Fruit fly (Drosophila melanogaster): ENCODE measurements around the gene CG12065.

Gene CG12065

DNA sequence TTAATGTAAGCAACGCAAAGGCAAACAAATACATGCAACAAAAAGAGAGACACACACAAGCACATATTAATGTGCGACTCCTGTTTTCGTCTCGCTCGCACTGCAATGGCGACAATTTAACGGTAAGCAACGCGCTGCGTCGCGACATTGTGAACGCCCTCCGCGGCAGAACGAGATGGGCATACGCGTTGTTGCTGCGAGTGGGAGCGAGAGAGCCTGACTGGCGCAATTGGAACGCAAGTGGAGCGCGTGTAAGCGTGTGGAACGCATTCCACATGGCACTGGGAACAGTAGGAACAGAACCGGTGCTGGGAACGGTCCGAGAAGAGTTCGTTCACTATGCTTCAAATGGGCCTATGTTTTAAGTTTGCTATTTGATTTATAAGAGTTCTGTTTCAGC is 50.8 kb downstream of the CG12065 start (continued):
- TF ChIP-seq Fer2 (tag; optimal IDR thresholded peaks at IDR 0.05) (no peak), CG6654 (GFP tag; optimal IDR thresholded peaks at IDR 0.05) (no peak), zfh1 (GFP tag; IDR thresholded peaks at IDR 0.05) (no peak), sima (GFP tag; optimal IDR thresholded peaks at IDR 0.05) (no peak), lilli (GFP tag; optimal IDR thresholded peaks at IDR 0.05) (no peak), zfh2 (GFP tag; optimal IDR thresholded peaks at IDR 0.05) (no peak), CG14860 (GFP tag; IDR thresholded peaks at IDR 0.05; ENCODE audit: partially characterized antibody) (no peak), CG7839 (tag; optimal IDR thresholded peaks at IDR 0.05) (no peak), CoRest (tag; optimal IDR thresholded peaks at IDR 0.05) (peak; percentile 76), lov (optimal IDR thresholded peaks at IDR 0.05) (no peak), lov (GFP tag; IDR thresholded peaks at IDR 0.05) (no peak), Hmr (GFP tag; optimal IDR thresholded peaks at IDR 0.05) (no peak), CG10462 (GFP tag; optimal IDR thresholded peaks at IDR 0.05) (peak; percentile 11), MBD-R2 (GFP tag; IDR thresholded peaks at IDR 0.05) (no peak), cad (GFP tag; optimal IDR thresholded peaks at IDR 0.05) (no peak), wdn (GFP tag; IDR thresholded peaks at IDR 0.05) (no peak), CG14050 (GFP tag; IDR thresholded peaks at IDR 0.05) (no peak), CG13424 (tag; optimal IDR thresholded peaks at IDR 0.05) (no peak), lbe (GFP tag; optimal IDR thresholded peaks at IDR 0.05) (no peak), CG42726 (GFP tag; IDR thresholded peaks at IDR 0.05; ENCODE audit: partially characterized antibody) (0 out of 2 replicates have a peak, but pooled peaks have one; percentile 55), Atf-2 (GFP tag; optimal IDR thresholded peaks at IDR 0.05) (no peak), lola (GFP tag; optimal IDR thresholded peaks at IDR 0.05) (no peak), sqz (GFP tag; optimal IDR thresholded peaks at IDR 0.05) (peak; percentile 10), CG13624 (GFP tag; optimal IDR thresholded peaks at IDR 0.05) (peak; percentile 31), CG4854 (GFP tag; optimal IDR thresholded peaks at IDR 0.05) (no peak), HLH54F (GFP tag; optimal IDR thresholded peaks at IDR 0.05) (no peak), slbo (GFP tag; IDR thresholded peaks at IDR 0.05) (no peak; the same call in 1 of the 2 replicates), hbn (GFP tag; IDR thresholded peaks at IDR 0.05; ENCODE audit: partially characterized antibody) (no peak), ranshi (GFP tag; IDR thresholded peaks at IDR 0.05) (no peak), trh (GFP tag; optimal IDR thresholded peaks at IDR 0.05) (no peak), dpn (GFP tag; optimal IDR thresholded peaks at IDR 0.05) (no peak), CG30431 (GFP tag; optimal IDR thresholded peaks at IDR 0.05) (no peak), Lhr (GFP tag; optimal IDR thresholded peaks at IDR 0.05) (no peak), esg (GFP tag; conservative IDR thresholded peaks at IDR 0.05) (no peak)

DNA sequence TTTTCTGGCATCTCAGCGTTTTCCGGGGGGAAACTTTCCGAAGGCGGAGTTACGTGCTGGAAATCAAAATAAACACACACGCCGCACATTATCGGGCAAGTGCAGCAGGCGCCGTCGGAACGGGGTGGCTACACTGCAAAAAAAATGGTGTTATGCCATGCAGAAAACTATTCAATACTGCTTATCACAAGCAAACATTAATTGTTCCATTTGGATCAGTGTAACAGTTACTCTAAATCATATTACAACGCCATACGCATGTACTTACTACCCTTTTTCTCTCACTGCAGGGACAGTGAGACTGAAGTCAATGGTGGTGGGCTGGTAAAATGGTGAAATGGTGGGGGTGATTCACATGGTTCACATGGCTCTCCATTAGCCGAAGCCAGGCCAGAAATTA is 53.1 kb downstream of the CG12065 start:
- TF ChIP-seq wdn (GFP tag; IDR thresholded peaks at IDR 0.05) = no peak
- peak; percentile 98 for TF ChIP-seq sens (GFP tag)
- no peak for TF ChIP-seq Hmr (GFP tag; optimal IDR thresholded peaks at IDR 0.05)
- peak; percentile 5 for TF ChIP-seq CrebB (tag; optimal IDR thresholded peaks at IDR 0.05)
- TF ChIP-seq Meics (GFP tag; optimal IDR thresholded peaks at IDR 0.05) = no peak
- no peak for TF ChIP-seq CG15479 (GFP tag; optimal IDR thresholded peaks at IDR 0.05)
- peak; percentile 68; the same call in 1 of the 3 replicates for TF ChIP-seq CG34422 (GFP tag; IDR thresholded peaks at IDR 0.05)
- peak; percentile 77 for TF ChIP-seq zf30C (GFP tag; optimal IDR thresholded peaks at IDR 0.05)
- no peak for TF ChIP-seq fd3F (GFP tag; optimal IDR thresholded peaks at IDR 0.05)
- peak; percentile 73 for TF ChIP-seq Mes4 (GFP tag; optimal IDR thresholded peaks at IDR 0.05)
- TF ChIP-seq Trl (optimal IDR thresholded peaks at IDR 0.05) = no peak
- peak; percentile 73 for TF ChIP-seq Trl (GFP tag; optimal IDR thresholded peaks at IDR 0.05)
- no peak for TF ChIP-seq prd (optimal IDR thresholded peaks at IDR 0.05)
- peak; percentile 87 for TF ChIP-seq prd (GFP tag; IDR thresholded peaks at IDR 0.05)
- peak; percentile 79 for TF ChIP-seq Camta (GFP tag; optimal IDR thresholded peaks at IDR 0.05)
- TF ChIP-seq CG10959 (GFP tag; IDR thresholded peaks at IDR 0.05) = peak; percentile 84
- no peak for TF ChIP-seq odd (GFP tag; optimal IDR thresholded peaks at IDR 0.05)
- TF ChIP-seq CG8290 (GFP tag; optimal IDR thresholded peaks at IDR 0.05) = peak; percentile 26
- TF ChIP-seq CG8290 (tag; optimal IDR thresholded peaks at IDR 0.05) = peak in 1 of 2 experiments; percentile 60
- TF ChIP-seq Eip74EF (GFP tag; optimal IDR thresholded peaks at IDR 0.05) = no peak
- TF ChIP-seq CG31388 (GFP tag; optimal IDR thresholded peaks at IDR 0.05) = no peak
- TF ChIP-seq Side (GFP tag; optimal IDR thresholded peaks at IDR 0.05) = peak; percentile 80
- no peak for TF ChIP-seq Sin3A (optimal IDR thresholded peaks at IDR 0.05)

Data from whole organism, embryonic.